Fruit fly (Drosophila melanogaster): ENCODE results near the gene HIP-R.
"Not testable (repeated sequence)": the region's sequence is repeated elsewhere in the genome, so short reads cannot be mapped to it uniquely, and the experiment has no call there.

HIP-R gene

dm6 chrX:3789769-3790168 lies at the start of gene HIP-R:
TSS of gene HIP-R (plus strand) at chrX:3789969.
- TF ChIP-seq pan, Dll, psq (optimal IDR thresholded peaks at IDR 0.05): not testable (repeated sequence)

DNA sequence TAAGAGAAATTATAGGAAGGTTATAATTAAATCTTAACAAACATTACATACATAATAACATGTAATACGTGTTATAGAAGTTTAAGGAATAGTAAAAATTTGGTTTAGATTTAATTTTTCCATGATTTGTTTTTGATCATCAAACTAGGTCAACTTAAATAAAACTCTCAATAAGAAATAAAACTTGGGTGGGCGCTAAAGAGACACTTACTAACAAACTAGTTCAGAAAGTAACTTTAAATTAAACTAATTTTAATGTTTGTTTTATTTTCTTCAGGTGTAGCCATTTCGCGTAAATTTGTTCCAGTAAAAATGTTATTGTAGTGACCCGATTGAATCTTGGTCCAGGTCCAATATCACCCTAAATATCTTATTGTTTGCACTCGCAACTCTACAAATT lies 49.5 kb upstream of the HIP-R start:
- TF ChIP-seq pan (optimal IDR thresholded peaks at IDR 0.05): no peak
- TF ChIP-seq usp (GFP tag; optimal IDR thresholded peaks at IDR 0.05): no peak
- no peak for TF ChIP-seq CG8478 (optimal IDR thresholded peaks at IDR 0.05)
- TF ChIP-seq EcR (GFP tag; optimal IDR thresholded peaks at IDR 0.05): no peak
- TF ChIP-seq Dll (optimal IDR thresholded peaks at IDR 0.05): no peak
- TF ChIP-seq psq (optimal IDR thresholded peaks at IDR 0.05): no peak

- TF ChIP-seq EcR (GFP tag; optimal IDR thresholded peaks at IDR 0.05) (peak in 1 of 2 experiments; percentile 54), Dll (optimal IDR thresholded peaks at IDR 0.05) (peak; percentile 86), pan (optimal IDR thresholded peaks at IDR 0.05) (no peak), psq (optimal IDR thresholded peaks at IDR 0.05) (no peak), CG8478 (optimal IDR thresholded peaks at IDR 0.05) (no peak), usp (GFP tag; optimal IDR thresholded peaks at IDR 0.05) (no peak)
These were observed 48.9 kb upstream of the HIP-R start for dm6 chrX:3740725-3741440.

- TF ChIP-seq psq (optimal IDR thresholded peaks at IDR 0.05) (no peak), usp (GFP tag; optimal IDR thresholded peaks at IDR 0.05) (no peak), Dll (optimal IDR thresholded peaks at IDR 0.05) (no peak), CG8478 (optimal IDR thresholded peaks at IDR 0.05) (no peak), EcR (GFP tag; optimal IDR thresholded peaks at IDR 0.05) (no peak), pan (optimal IDR thresholded peaks at IDR 0.05) (no peak)
These were observed 48.2 kb upstream of the HIP-R start for dm6 chrX:3741611-3742001.

DNA sequence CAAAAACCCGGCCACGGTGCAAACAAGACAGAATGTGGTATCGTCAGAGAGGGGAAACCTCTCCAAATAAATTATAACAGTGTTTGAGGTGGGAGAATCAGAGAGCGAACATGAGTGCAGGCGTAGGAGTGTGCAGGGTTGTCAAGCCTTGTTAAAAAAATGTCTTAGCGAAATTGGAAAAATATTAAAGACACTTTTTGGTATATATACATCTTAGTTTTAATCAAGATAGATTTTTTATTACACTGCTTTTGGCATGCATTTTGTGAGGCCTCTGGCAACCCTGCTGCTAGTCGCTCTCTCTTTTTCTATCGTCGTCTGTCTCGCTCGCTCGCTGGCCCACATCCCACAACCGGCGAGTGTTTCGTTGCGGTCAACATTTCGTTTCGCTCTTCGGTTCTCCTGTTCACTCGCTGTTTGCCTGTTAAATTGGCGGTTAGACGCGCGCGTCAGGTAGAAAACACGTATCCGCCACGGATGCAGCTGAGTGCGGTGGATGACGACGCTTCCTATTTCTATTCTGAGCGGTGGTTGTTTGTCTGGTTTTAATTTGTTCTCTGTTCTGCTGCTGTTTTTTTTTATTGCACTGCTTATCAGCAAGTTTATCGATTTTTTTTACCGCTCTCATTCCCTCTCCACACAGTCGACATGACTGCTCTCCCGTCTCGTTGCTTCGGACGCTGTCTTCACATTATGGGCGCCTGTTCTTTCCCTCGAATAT lies 47.6 kb upstream of the HIP-R start:
- TF ChIP-seq EcR (GFP tag; optimal IDR thresholded peaks at IDR 0.05): no peak
- TF ChIP-seq usp (GFP tag; optimal IDR thresholded peaks at IDR 0.05): no peak
- TF ChIP-seq CG8478 (optimal IDR thresholded peaks at IDR 0.05): no peak
- no peak for TF ChIP-seq Dll (optimal IDR thresholded peaks at IDR 0.05)
- TF ChIP-seq psq (optimal IDR thresholded peaks at IDR 0.05): no peak
- no peak for TF ChIP-seq pan (optimal IDR thresholded peaks at IDR 0.05)

DNA sequence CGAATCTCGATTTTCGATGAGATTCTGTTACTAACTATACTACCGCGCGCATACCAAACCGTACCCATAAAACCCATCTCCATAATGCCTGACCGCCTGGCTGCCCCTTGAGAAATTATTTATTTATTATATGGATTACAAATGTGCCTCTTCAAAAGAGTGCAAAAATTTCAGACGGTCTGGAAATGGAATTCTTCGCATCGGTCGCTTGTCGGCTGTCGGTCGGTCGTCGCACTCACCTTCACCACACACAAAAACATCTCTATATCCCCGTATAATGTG lies 47.1 kb upstream of the HIP-R start:
- TF ChIP-seq pan (optimal IDR thresholded peaks at IDR 0.05) (no peak), psq (optimal IDR thresholded peaks at IDR 0.05) (no peak), usp (GFP tag; optimal IDR thresholded peaks at IDR 0.05) (no peak), Dll (optimal IDR thresholded peaks at IDR 0.05) (no peak), CG8478 (optimal IDR thresholded peaks at IDR 0.05) (no peak), EcR (GFP tag; optimal IDR thresholded peaks at IDR 0.05) (no peak)

dm6 chrX:3743005-3743890 lies 46.5 kb upstream of the HIP-R start:
- TF ChIP-seq usp (GFP tag; optimal IDR thresholded peaks at IDR 0.05): no peak
- peak; percentile 27 to 45 for TF ChIP-seq EcR (GFP tag; optimal IDR thresholded peaks at IDR 0.05)
- TF ChIP-seq psq (optimal IDR thresholded peaks at IDR 0.05): no peak
- peak; percentile 80 for TF ChIP-seq pan (optimal IDR thresholded peaks at IDR 0.05)

DNA sequence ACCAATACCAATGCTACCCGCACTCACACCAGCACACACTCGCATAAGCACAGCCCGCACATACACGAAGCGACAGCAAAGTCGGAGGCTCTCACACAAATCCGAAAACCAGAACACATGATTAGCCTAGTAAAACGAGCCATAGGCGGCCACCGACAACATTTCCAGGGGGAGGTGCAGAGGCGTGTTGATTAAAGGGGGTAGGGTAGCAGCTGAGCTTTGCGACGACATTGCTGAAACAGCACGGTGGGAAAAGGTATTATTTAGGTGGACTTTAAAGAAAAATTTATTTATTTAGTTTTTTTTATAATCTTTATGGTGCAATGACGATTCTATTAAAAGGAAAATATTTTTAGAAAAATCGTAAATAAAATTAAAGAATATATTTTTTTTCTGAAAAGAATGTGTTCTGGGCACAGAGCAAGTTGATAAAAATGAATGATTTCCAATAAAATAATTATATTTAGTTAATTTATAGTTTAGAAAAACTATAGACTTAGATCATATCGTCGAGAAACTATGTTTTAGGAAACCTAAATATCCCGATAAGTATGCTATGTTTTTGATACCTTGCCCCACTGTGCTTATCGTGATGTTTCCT lies 45.8 kb upstream of the HIP-R start:
- no peak for TF ChIP-seq CG8478 (optimal IDR thresholded peaks at IDR 0.05)
- no peak for TF ChIP-seq Dll (optimal IDR thresholded peaks at IDR 0.05)
- no peak for TF ChIP-seq pan (optimal IDR thresholded peaks at IDR 0.05)
- TF ChIP-seq usp (GFP tag; optimal IDR thresholded peaks at IDR 0.05): no peak
- no peak for TF ChIP-seq EcR (GFP tag; optimal IDR thresholded peaks at IDR 0.05)
- TF ChIP-seq psq (optimal IDR thresholded peaks at IDR 0.05): no peak

DNA sequence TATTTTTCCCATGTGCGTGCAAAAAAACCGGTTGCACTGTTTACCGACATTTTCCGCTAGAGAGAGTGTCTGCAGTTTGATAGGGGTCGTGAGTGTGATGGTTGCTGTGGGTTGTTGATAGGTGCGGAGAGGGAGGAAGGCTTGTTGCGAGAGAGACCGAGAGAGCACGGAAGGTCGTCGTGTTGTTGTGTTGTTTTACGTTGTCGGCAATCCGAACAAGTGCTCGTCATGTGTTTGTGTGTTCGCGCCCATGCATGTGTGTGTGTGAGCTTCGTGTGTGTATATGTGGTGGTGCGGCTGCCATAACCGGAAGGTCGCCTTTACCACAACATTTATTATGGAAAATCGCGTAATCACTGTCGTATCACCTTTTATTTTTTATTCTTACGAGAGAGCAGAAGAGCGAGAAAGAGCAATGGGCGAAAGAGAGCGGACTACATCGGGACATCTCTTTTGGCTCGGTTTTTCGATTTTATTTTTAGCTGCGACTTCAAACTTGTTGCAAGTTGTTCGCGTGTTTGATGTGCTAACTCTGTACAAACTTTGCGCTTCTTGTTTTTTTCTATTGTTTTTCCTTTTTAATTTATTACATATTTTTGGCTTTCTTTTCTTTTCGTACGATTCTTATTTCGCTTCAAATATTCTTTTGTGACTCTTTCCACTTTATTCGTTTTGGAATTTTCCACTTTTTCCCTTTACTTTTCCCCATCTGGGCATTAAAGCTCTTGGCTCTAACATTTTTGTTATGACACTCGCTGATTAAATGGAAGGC lies 45.1 kb upstream of the HIP-R start:
- peak; percentile 90 for TF ChIP-seq Dll (optimal IDR thresholded peaks at IDR 0.05)
- TF ChIP-seq EcR (GFP tag; optimal IDR thresholded peaks at IDR 0.05): peak in 1 of 2 experiments; percentile 28
- no peak for TF ChIP-seq pan (optimal IDR thresholded peaks at IDR 0.05)
- TF ChIP-seq CG8478 (optimal IDR thresholded peaks at IDR 0.05): no peak
- TF ChIP-seq psq (optimal IDR thresholded peaks at IDR 0.05): no peak
- no peak for TF ChIP-seq usp (GFP tag; optimal IDR thresholded peaks at IDR 0.05)

DNA sequence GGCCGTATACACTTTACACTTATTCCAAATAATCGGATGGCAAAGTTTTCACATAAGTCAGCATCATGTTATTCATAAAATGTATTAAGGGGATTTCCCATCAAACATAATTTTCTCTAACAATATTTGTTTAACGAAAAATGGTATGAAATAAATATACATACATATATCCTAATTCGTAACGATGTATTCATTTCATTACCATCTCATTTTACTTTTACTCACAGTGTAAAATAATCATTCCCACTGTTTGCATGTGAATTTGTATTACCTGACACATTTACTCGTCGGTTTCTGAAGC lies 44.6 kb upstream of the HIP-R start:
- TF ChIP-seq CG8478 (optimal IDR thresholded peaks at IDR 0.05) (no peak), EcR (GFP tag; optimal IDR thresholded peaks at IDR 0.05) (no peak), usp (GFP tag; optimal IDR thresholded peaks at IDR 0.05) (no peak), pan (optimal IDR thresholded peaks at IDR 0.05) (no peak), psq (optimal IDR thresholded peaks at IDR 0.05) (no peak), Dll (optimal IDR thresholded peaks at IDR 0.05) (no peak)

dm6 chrX:3746898-3747297 lies 42.9 kb upstream of the HIP-R start:
- no peak for TF ChIP-seq CG8478 (optimal IDR thresholded peaks at IDR 0.05)
- peak; percentile 1 for TF ChIP-seq Dll (optimal IDR thresholded peaks at IDR 0.05)
